Worm (Caenorhabditis elegans): Measurements from ENCODE around the gene T21D12.7.

T21D12.7 gene

ce11 chrIV:290387-290786, 869 bp downstream of the T21D12.7 start:
- TF ChIP-seq unc-55 (GFP tag; optimal IDR thresholded peaks at IDR 0.05) (no peak), nhr-11 (tag; optimal IDR thresholded peaks at IDR 0.05) (no peak), sma-9 (GFP tag; optimal IDR thresholded peaks at IDR 0.05) (no peak), sma-9 (tag; optimal IDR thresholded peaks at IDR 0.05) (no peak), ztf-4 (tag; optimal IDR thresholded peaks at IDR 0.05) (no peak), elt-3 (tag; optimal IDR thresholded peaks at IDR 0.05) (no peak), C34F6.9 (tag; optimal IDR thresholded peaks at IDR 0.05) (no peak), ZK546.5 (tag; optimal IDR thresholded peaks at IDR 0.05) (no peak), unc-62 (GFP tag; optimal IDR thresholded peaks at IDR 0.05) (no peak), Y55F3AM.14 (GFP tag; optimal IDR thresholded peaks at IDR 0.05) (no peak), sem-4 (tag; optimal IDR thresholded peaks at IDR 0.05) (no peak), ztf-1 (GFP tag; conservative IDR thresholded peaks at IDR 0.05) (no peak)

- TF ChIP-seq C34F6.9 (tag; optimal IDR thresholded peaks at IDR 0.05): no peak
- TF ChIP-seq elt-3 (tag; optimal IDR thresholded peaks at IDR 0.05): no peak
- TF ChIP-seq sma-3 (GFP tag; optimal IDR thresholded peaks at IDR 0.05): no peak
- TF ChIP-seq peb-1 (tag; optimal IDR thresholded peaks at IDR 0.05): no peak
- no peak for TF ChIP-seq nhr-77 (tag; optimal IDR thresholded peaks at IDR 0.05)
- TF ChIP-seq blmp-1 (tag; optimal IDR thresholded peaks at IDR 0.05; ENCODE audit: insufficient read depth): no peak
- TF ChIP-seq nhr-237 (tag; optimal IDR thresholded peaks at IDR 0.05): no peak
Observed at ce11 chrIV:288027-288426, 3.2 kb downstream of the T21D12.7 start, which contains the start of gene T21D12.14. T21D12.14 (minus strand) TSS chrIV:288127.

- TF ChIP-seq sma-9 (GFP tag; optimal IDR thresholded peaks at IDR 0.05) (no peak), sma-9 (tag; optimal IDR thresholded peaks at IDR 0.05) (no peak), lin-13 (GFP tag; optimal IDR thresholded peaks at IDR 0.05) (no peak), fos-1 (tag; optimal IDR thresholded peaks at IDR 0.05) (no peak), elt-3 (tag; optimal IDR thresholded peaks at IDR 0.05) (no peak), ceh-82 (tag; optimal IDR thresholded peaks at IDR 0.05) (no peak), blmp-1 (tag; optimal IDR thresholded peaks at IDR 0.05; ENCODE audit: insufficient read depth) (no peak), unc-39 (tag; optimal IDR thresholded peaks at IDR 0.05) (no peak), dmd-4 (tag; optimal IDR thresholded peaks at IDR 0.05) (no peak), lin-11 (tag; optimal IDR thresholded peaks at IDR 0.05) (no peak), sem-4 (tag; optimal IDR thresholded peaks at IDR 0.05) (no peak), C34F6.9 (tag; optimal IDR thresholded peaks at IDR 0.05) (no peak), F13H6.1 (tag; optimal IDR thresholded peaks at IDR 0.05) (no peak), unc-62 (GFP tag; optimal IDR thresholded peaks at IDR 0.05) (no peak), R02D3.7 (tag; optimal IDR thresholded peaks at IDR 0.05) (no peak), gmeb-1 (tag; optimal IDR thresholded peaks at IDR 0.05) (no peak), nhr-21 (tag; optimal IDR thresholded peaks at IDR 0.05) (no peak), unc-55 (GFP tag; optimal IDR thresholded peaks at IDR 0.05) (no peak), snpc-4 (tag; optimal IDR thresholded peaks at IDR 0.05) (no peak)
Observed at ce11 chrIV:283347-283746, 7.9 kb downstream of the T21D12.7 start, which contains the start of gene best-19. best-19 (plus strand) TSS chrIV:283647.

ce11 chrIV:282008-282407, 9.2 kb downstream of the T21D12.7 start:
- no peak for TF ChIP-seq elt-3 (tag; optimal IDR thresholded peaks at IDR 0.05)
- TF ChIP-seq C34F6.9 (tag; optimal IDR thresholded peaks at IDR 0.05): peak; percentile 29
- TF ChIP-seq crh-2 (tag; optimal IDR thresholded peaks at IDR 0.05): peak; percentile 67
- TF ChIP-seq sma-9 (GFP tag; optimal IDR thresholded peaks at IDR 0.05): peak; percentile 15
- no peak for TF ChIP-seq sma-9 (tag; optimal IDR thresholded peaks at IDR 0.05)

- no peak for TF ChIP-seq elt-1 (tag; optimal IDR thresholded peaks at IDR 0.05)
- TF ChIP-seq snpc-4 (tag; optimal IDR thresholded peaks at IDR 0.05): no peak
- no peak for TF ChIP-seq sma-3 (GFP tag; optimal IDR thresholded peaks at IDR 0.05)
- TF ChIP-seq alr-1 (tag; optimal IDR thresholded peaks at IDR 0.05): no peak
- no peak for TF ChIP-seq nhr-237 (tag; optimal IDR thresholded peaks at IDR 0.05)
- TF ChIP-seq nhr-25 (tag; optimal IDR thresholded peaks at IDR 0.05): no peak
- no peak for TF ChIP-seq gmeb-1 (tag; optimal IDR thresholded peaks at IDR 0.05)
- TF ChIP-seq ceh-82 (tag; optimal IDR thresholded peaks at IDR 0.05): no peak
Observed at ce11 chrIV:278284-278683, 13.0 kb downstream of the T21D12.7 start.

- no peak for TF ChIP-seq sma-3 (GFP tag; optimal IDR thresholded peaks at IDR 0.05)
- peak; percentile 46 for TF ChIP-seq gmeb-1 (tag; optimal IDR thresholded peaks at IDR 0.05)
- no peak for TF ChIP-seq nhr-237 (tag; optimal IDR thresholded peaks at IDR 0.05)
- TF ChIP-seq lsy-2 (tag; optimal IDR thresholded peaks at IDR 0.05): peak in 1 of 2 experiments; percentile 11
- peak; percentile 17 for TF ChIP-seq sma-9 (GFP tag; optimal IDR thresholded peaks at IDR 0.05)
- TF ChIP-seq sma-9 (tag; optimal IDR thresholded peaks at IDR 0.05): no peak
Observed at ce11 chrIV:275146-275545, 16.1 kb downstream of the T21D12.7 start.
